Fruit fly (Drosophila melanogaster) whole organism, wandering third instar larva: ENCODE measurements around the gene Cht11.

ENCODE experiments used
- Abd-B ChIP-seq: fragments of >200 bp; optimal IDR thresholded peaks from 2 replicates; lab custom pipeline; 2017; ENCODE audit warnings: missing biosample characterization, missing genetic modification characterization
- CG9705 ChIP-seq: fragments of 200-800 bp; sonication (Bioruptor generic); optimal IDR thresholded peaks from 2 replicates; lab custom pipeline; 2018; ENCODE audit warnings: missing biosample characterization, mild to moderate bottlenecking, missing genetic modification characterization
- CrebA ChIP-seq: fragments of 200-800 bp; sonication (Bioruptor generic); optimal IDR thresholded peaks from 2 replicates; lab custom pipeline; 2016; ENCODE audit warnings: missing biosample characterization, mild to moderate bottlenecking, missing genetic modification characterization, borderline replicate concordance
- Dfd ChIP-seq: fragments of >200 bp; optimal IDR thresholded peaks from 2 replicates; lab custom pipeline; 2017; ENCODE audit warnings: missing biosample characterization, missing genetic modification characterization
- Dif ChIP-seq: fragments of 200-275, 200-300 bp; sonication (Bioruptor generic); optimal IDR thresholded peaks from 2 replicates; lab custom pipeline; 2018; ENCODE audit warnings: missing biosample characterization, missing genetic modification characterization; ENCODE audit not compliant: partially characterized antibody
- GATAd ChIP-seq: sonication (Bioruptor generic); optimal IDR thresholded peaks from 2 replicates; lab custom pipeline; 2016; ENCODE audit warnings: missing biosample characterization, missing genetic modification characterization
- HLH106 ChIP-seq: fragments of 200-800 bp; optimal IDR thresholded peaks from 3 replicates; lab custom pipeline; 2019; ENCODE audit warnings: missing biosample characterization, mild to moderate bottlenecking, missing genetic modification characterization, moderate library complexity
- Hnf4 ChIP-seq: fragments of 200-800 bp; sonication (Bioruptor generic); optimal IDR thresholded peaks from 2 replicates; lab custom pipeline; 2016; ENCODE audit warnings: missing biosample characterization, mild to moderate bottlenecking, missing genetic modification characterization
- Hr78 ChIP-seq: fragments of >200 bp; optimal IDR thresholded peaks from 2 replicates; lab custom pipeline; 2017; ENCODE audit warnings: missing biosample characterization, missing genetic modification characterization
- Hr83 ChIP-seq: fragments of 200-300 bp; sonication (Bioruptor generic); optimal IDR thresholded peaks from 2 replicates; lab custom pipeline; 2016; ENCODE audit warnings: missing biosample characterization, mild to moderate bottlenecking, missing genetic modification characterization, moderate library complexity; ENCODE audit not compliant: poor library complexity, severe bottlenecking
- Jra ChIP-seq: sonication (Bioruptor generic); optimal IDR thresholded peaks from 2 replicates; lab custom pipeline; 2016; ENCODE audit warnings: missing biosample characterization, missing genetic modification characterization
- Mio ChIP-seq: sonication (Bioruptor generic); optimal IDR thresholded peaks from 2 replicates; lab custom pipeline; 2016; ENCODE audit warnings: missing biosample characterization, missing genetic modification characterization
- Myc ChIP-seq: fragments of >200 bp; optimal IDR thresholded peaks from 2 replicates; lab custom pipeline; 2017
- N ChIP-seq: fragments of >200 bp; optimal IDR thresholded peaks from 2 replicates; lab custom pipeline; 2018; ENCODE audit warnings: missing biosample characterization, missing external identifiers, missing genetic modification characterization
- OdsH ChIP-seq: fragments of 200-800 bp; sonication (Bioruptor generic); optimal IDR thresholded peaks from 2 replicates; lab custom pipeline; 2016; ENCODE audit warnings: missing biosample characterization, mild to moderate bottlenecking, missing genetic modification characterization
- Rel ChIP-seq, 2 experiments: fragments of 200-800 bp; sonication (Bioruptor generic) in 1 of 2; optimal IDR thresholded peaks; 2 replicates in 1 of 2; 3 replicates in 1 of 2; lab custom pipeline; 2016 to 2019; ENCODE audit warnings: mild to moderate bottlenecking in 2 of 2, missing biosample characterization in 2 of 2, missing genetic modification characterization in 2 of 2, moderate library complexity in 1 of 2
- Sp1 ChIP-seq: fragments of 200-800 bp; sonication (Bioruptor generic); optimal IDR thresholded peaks from 3 replicates; lab custom pipeline; 2019; ENCODE audit warnings: missing biosample characterization, mild to moderate bottlenecking, missing genetic modification characterization, moderate library complexity
- brk ChIP-seq: fragments of 200-800 bp; sonication (Bioruptor generic); optimal IDR thresholded peaks from 2 replicates; lab custom pipeline; 2016; ENCODE audit warnings: missing biosample characterization, mild to moderate bottlenecking, missing genetic modification characterization
- dl ChIP-seq, 2 experiments: fragments of 175-275, 200-275 bp in 1 of 2; fragments of 200-275 bp in 1 of 2; sonication (Bioruptor generic); optimal IDR thresholded peaks; lab custom pipeline; 2018; ENCODE audit warnings: mild to moderate bottlenecking in 2 of 2, missing biosample characterization in 2 of 2, missing genetic modification characterization in 2 of 2, moderate library complexity in 2 of 2; ENCODE audit not compliant: partially characterized antibody in 2 of 2, insufficient read depth in 1 of 2
- dmrt93B ChIP-seq: fragments of 200-800 bp; sonication (Bioruptor generic); optimal IDR thresholded peaks from 2 replicates; lab custom pipeline; 2018; ENCODE audit warnings: missing biosample characterization, mild to moderate bottlenecking, missing genetic modification characterization
- dsf ChIP-seq: sonication (Bioruptor generic); optimal IDR thresholded peaks from 2 replicates; lab custom pipeline; 2016; ENCODE audit warnings: missing biosample characterization, missing genetic modification characterization, borderline replicate concordance
- ey ChIP-seq: fragments of 200-800 bp; sonication (Bioruptor generic); optimal IDR thresholded peaks from 2 replicates; lab custom pipeline; 2016; ENCODE audit warnings: missing biosample characterization, missing genetic modification characterization
- foxo ChIP-seq, 2 experiments: fragments of 200-800 bp; sonication (Bioruptor generic); optimal IDR thresholded peaks; 2 replicates in 1 of 2; 3 replicates in 1 of 2; lab custom pipeline; 2016 to 2017; ENCODE audit warnings: missing biosample characterization in 2 of 2, missing genetic modification characterization in 2 of 2
- fru ChIP-seq: fragments of 200-800 bp; sonication (Bioruptor generic); optimal IDR thresholded peaks from 3 replicates; lab custom pipeline; 2016; ENCODE audit warnings: missing biosample characterization, mild to moderate bottlenecking, missing genetic modification characterization
- h ChIP-seq: fragments of 200-800 bp; sonication (Bioruptor generic); optimal IDR thresholded peaks from 3 replicates; lab custom pipeline; 2016; ENCODE audit warnings: missing biosample characterization, mild to moderate bottlenecking, missing genetic modification characterization
- jim ChIP-seq: fragments of 175-275, 200-325 bp; sonication (Bioruptor generic); optimal IDR thresholded peaks from 2 replicates; lab custom pipeline; 2016; ENCODE audit warnings: missing biosample characterization, mild to moderate bottlenecking, missing genetic modification characterization
- lola ChIP-seq: fragments of >200 bp; optimal IDR thresholded peaks from 2 replicates; lab custom pipeline; 2017; ENCODE audit warnings: missing biosample characterization, missing genetic modification characterization
- pan ChIP-seq: fragments of >200 bp; optimal IDR thresholded peaks from 2 replicates; lab custom pipeline; 2017
- psq ChIP-seq: fragments of 200-800 bp; sonication (Bioruptor generic); optimal IDR thresholded peaks from 3 replicates; lab custom pipeline; 2017; ENCODE audit warnings: missing biosample characterization, mild to moderate bottlenecking, missing genetic modification characterization, moderate library complexity
- rgr ChIP-seq: fragments of 200-800 bp; sonication (Bioruptor generic); optimal IDR thresholded peaks from 3 replicates; lab custom pipeline; 2016; ENCODE audit warnings: missing biosample characterization, mild to moderate bottlenecking, missing genetic modification characterization
- sage ChIP-seq: fragments of 200-800 bp; sonication (Bioruptor generic); optimal IDR thresholded peaks from 2 replicates; lab custom pipeline; 2016; ENCODE audit warnings: missing biosample characterization, mild to moderate bottlenecking, missing genetic modification characterization
- sv ChIP-seq: fragments of 200-800 bp; sonication (Bioruptor generic); optimal IDR thresholded peaks from 3 replicates; lab custom pipeline; 2016; ENCODE audit warnings: missing biosample characterization, missing genetic modification characterization
- tai ChIP-seq: sonication (Bioruptor generic); optimal IDR thresholded peaks from 2 replicates; lab custom pipeline; 2016; ENCODE audit warnings: missing biosample characterization, missing genetic modification characterization
- woc ChIP-seq: sonication (Bioruptor generic); optimal IDR thresholded peaks from 2 replicates; lab custom pipeline; 2016; ENCODE audit warnings: missing biosample characterization, mild to moderate bottlenecking, missing genetic modification characterization

Cht11 gene

DNA sequence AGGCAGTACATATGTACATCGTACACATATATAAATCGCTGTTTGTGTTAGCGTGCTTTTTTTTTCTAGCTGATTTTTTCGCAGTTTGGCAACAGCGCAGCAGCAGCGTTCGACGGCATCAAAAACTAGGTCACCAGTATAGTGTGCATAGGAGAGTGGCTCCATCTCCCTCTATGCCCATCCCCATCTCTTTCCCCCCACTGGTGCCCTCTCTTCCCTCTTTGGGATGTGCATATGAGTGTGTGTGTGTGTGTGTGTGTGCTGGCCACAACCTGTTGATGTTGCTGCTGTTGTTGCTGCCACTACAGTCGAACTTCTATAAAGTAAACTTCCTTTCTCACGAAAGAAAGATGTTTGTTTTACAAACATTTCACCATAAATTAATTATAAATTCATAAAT lies 22.4 kb upstream of the Cht11 start:
- peak; percentile 75 for TF ChIP-seq Dfd
- no peak for TF ChIP-seq h (GFP tag; lab: Kevin White, UChicago)

DNA sequence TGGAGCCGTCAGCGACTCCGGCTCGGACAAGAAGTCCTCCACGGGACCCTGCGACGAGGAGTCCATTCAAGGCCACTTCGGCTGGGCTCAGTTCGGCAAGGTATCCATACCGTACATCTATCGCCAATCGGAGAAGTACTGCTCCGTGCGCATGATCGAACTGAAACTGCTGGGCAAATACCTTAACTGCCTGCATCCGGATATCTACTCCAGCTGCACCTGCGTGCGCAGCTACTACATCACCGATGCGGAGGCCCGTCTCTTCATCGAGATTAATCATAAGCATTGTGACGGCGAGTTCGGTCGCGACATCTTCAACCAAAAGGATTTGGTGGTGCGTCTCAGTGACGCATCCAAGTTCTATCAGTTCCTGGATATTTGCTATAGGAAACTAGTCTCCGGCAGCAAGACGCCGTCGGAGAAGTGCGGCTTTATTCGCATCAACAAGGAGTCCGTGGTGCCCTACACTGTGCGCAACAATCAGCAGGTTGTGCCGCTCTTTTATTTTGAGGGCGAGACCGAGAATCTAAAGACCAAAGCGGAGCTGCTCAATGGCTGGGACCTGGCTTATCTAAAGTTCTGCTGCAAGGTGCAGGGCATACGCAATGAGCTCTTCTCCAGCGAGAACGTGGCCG lies 20.6 kb upstream of the Cht11 start:
- no peak for TF ChIP-seq foxo (GFP tag; optimal IDR thresholded peaks at IDR 0.05; lab: Kevin White, UChicago)
- no peak for TF ChIP-seq jim (GFP tag; lab: Kevin White, UChicago)
- TF ChIP-seq psq (GFP tag; lab: Kevin White, UChicago), result no peak
- TF ChIP-seq Hnf4, result no peak
- TF ChIP-seq rgr (GFP tag; lab: Kevin White, UChicago), result no peak
- no peak for TF ChIP-seq brk (GFP tag; lab: Kevin White, UChicago)
- no peak for TF ChIP-seq CrebA
- TF ChIP-seq Abd-B, result no peak
- no peak for TF ChIP-seq Sp1 (GFP tag; lab: Kevin White, UChicago)

DNA sequence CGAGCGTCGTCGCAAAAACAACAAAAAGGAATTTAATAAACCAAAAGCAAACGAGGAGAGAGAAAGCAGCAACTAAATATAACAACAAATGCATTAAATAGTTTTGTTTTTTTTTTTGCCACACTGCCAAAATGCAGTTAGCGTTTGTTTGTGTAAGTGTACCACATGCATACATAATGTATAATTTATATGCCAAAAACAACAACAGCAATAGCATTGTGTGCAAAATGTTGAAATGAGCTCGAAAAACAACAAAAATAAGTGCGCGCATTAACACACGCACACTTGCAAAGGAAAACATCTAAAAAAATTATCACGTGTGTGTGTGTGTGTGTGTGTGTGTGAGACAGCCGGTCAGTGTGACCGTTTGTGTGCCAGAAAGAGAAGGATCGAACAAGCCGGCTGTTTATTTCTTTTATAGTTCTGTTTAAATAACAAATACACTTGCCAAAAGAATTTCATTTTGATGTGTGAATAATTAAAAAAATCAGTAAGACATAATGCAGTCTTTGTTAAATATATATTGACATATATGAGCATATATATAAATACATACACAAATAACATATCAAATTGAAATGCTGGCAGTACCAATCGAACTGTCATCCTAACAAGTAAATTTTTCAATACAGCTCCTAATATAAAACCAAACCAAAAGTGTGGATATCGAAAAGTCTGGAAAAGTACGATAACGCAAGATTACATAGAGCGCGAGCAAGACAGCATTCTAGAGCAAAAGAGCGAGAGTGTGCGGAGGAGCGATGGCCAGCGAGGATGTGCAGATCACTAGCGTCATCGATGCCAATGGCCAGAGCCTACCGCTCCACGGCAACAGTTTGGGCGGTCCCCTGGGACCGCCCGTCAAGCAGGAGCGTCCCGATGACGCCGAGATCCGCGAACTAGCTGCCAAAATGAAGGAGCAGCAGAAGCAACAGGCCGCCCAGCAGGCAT lies 19.6 kb upstream of the Cht11 start:
- peak; percentile 26 for TF ChIP-seq Dfd
- TF ChIP-seq foxo (GFP tag; optimal IDR thresholded peaks at IDR 0.05; lab: Kevin White, UChicago), result no peak

DNA sequence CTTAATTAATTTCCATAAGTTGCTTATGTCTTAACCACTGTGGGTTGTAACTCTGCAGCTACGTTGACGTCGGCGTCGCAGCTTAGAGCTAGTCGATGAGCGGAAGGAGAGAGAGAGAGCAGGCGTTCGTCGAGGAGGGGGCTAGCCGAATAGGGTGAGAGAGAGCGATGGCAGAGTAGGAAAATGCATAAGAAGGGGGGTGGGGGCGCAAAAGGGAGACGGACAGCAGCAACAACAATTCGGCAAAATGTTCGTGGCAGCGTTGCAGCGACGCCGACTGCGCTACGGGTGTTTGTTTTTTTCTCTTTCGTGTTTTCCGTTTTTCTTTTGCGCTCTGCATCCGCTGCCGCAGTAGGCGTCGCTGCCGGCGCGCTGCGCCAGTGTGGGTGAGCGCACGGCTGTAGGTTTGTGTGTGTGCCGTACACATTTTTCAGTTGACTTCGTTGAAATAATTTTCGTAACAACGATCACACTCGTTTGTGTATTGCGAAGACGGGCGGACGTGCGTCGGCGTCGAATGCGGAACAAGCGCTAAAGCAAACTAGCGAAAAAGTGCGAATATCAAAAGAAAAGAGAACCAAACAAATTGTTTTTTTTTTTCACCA lies 18.8 kb upstream of the Cht11 start:
- TF ChIP-seq Abd-B (no peak), HLH106 (no peak), jim (GFP tag; lab: Kevin White, UChicago) (peak; percentile 42), Dif (GFP tag; lab: Kevin White, UChicago) (peak; percentile 68), dl (GFP tag; optimal IDR thresholded peaks at IDR 0.05; lab: Kevin White, UChicago; ENCODE audit: insufficient read depth in 1 of 2, partially characterized antibody in 2 of 2) (peak in 1 of 2 experiments; percentile 52), Rel (GFP tag; optimal IDR thresholded peaks at IDR 0.05; lab: Kevin White, UChicago) (no peak), Rel (tag; optimal IDR thresholded peaks at IDR 0.05; lab: Kevin White, UChicago) (peak; percentile 40), dsf (GFP tag; lab: Kevin White, UChicago) (no peak), CrebA (no peak), Hr78 (GFP tag; lab: Kevin White, UChicago) (no peak), foxo (GFP tag; optimal IDR thresholded peaks at IDR 0.05; lab: Kevin White, UChicago) (no peak), woc (GFP tag; lab: Kevin White, UChicago) (no peak), Sp1 (GFP tag; lab: Kevin White, UChicago) (peak; percentile 52), pan (lab: Kevin White, UChicago) (no peak), Hr83 (GFP tag; lab: Kevin White, UChicago) (no peak), tai (GFP tag; lab: Kevin White, UChicago) (no peak), ey (no peak), psq (GFP tag; lab: Kevin White, UChicago) (peak; percentile 90), OdsH (no peak), CG9705 (GFP tag; lab: Kevin White, UChicago) (no peak), brk (GFP tag; lab: Kevin White, UChicago) (no peak), GATAd (no peak), Mio (GFP tag; lab: Kevin White, UChicago) (no peak), h (GFP tag; lab: Kevin White, UChicago) (no peak), dmrt93B (GFP tag; lab: Kevin White, UChicago) (no peak), fru (no peak), sv (no peak), Dfd (no peak), lola (GFP tag; lab: Kevin White, UChicago) (no peak), rgr (GFP tag; lab: Kevin White, UChicago) (no peak), N (GFP tag; lab: Kevin White, UChicago) (no peak), Jra (GFP tag; lab: Kevin White, UChicago) (no peak), Myc (lab: Kevin White, UChicago) (no peak), sage (GFP tag; lab: Kevin White, UChicago) (no peak)
